Fruit fly (Drosophila melanogaster) whole organism, adult: ENCODE results near the gene ouib.

Experiments
- CG11617 ChIP-seq: fragments of 200-800 bp; sonication (Bioruptor generic); optimal IDR thresholded peaks from 2 replicates; lab custom pipeline; 2017; ENCODE audit warnings: mild to moderate bottlenecking, missing biosample characterization, missing genetic modification reagents, missing genetic modification characterization
- CG14711 ChIP-seq: fragments of 200-800 bp; sonication (Bioruptor generic); optimal IDR thresholded peaks from 2 replicates; lab custom pipeline; 2018; ENCODE audit warnings: missing biosample characterization, mild to moderate bottlenecking, missing genetic modification characterization, moderate library complexity
- CG1620 ChIP-seq: fragments of 200-800 bp; sonication (Bioruptor generic); optimal IDR thresholded peaks from 2 replicates; lab custom pipeline; 2016; ENCODE audit warnings: missing biosample characterization, missing genetic modification characterization
- CG33017 ChIP-seq: fragments of 200-800 bp; sonication (Bioruptor generic); optimal IDR thresholded peaks from 2 replicates; lab custom pipeline; 2018; ENCODE audit warnings: missing biosample characterization, mild to moderate bottlenecking, missing genetic modification characterization, moderate library complexity
- CG5204 ChIP-seq: fragments of 200-800 bp; sonication (Bioruptor generic); optimal IDR thresholded peaks from 2 replicates; lab custom pipeline; 2016; ENCODE audit warnings: missing biosample characterization, missing genetic modification characterization
- CG7101 ChIP-seq: fragments of 200-800 bp; sonication (Bioruptor generic); optimal IDR thresholded peaks from 2 replicates; lab custom pipeline; 2018; ENCODE audit warnings: missing biosample characterization, mild to moderate bottlenecking, missing genetic modification characterization, moderate library complexity
- Hr96 ChIP-seq: fragments of 200-800 bp; sonication (Bioruptor generic); optimal IDR thresholded peaks from 2 replicates; lab custom pipeline; 2016; ENCODE audit warnings: missing biosample characterization, missing genetic modification characterization
- Mnt ChIP-seq: fragments of 200-800 bp; sonication (Bioruptor generic); optimal IDR thresholded peaks from 2 replicates; lab custom pipeline; 2016; ENCODE audit warnings: missing biosample characterization, mild to moderate bottlenecking, missing genetic modification characterization
- bab1 ChIP-seq: fragments of 200-800 bp; sonication (Bioruptor generic); optimal IDR thresholded peaks from 3 replicates; lab custom pipeline; 2019; ENCODE audit warnings: missing biosample characterization, mild to moderate bottlenecking, missing genetic modification characterization, moderate library complexity
- kay ChIP-seq: fragments of 200-800 bp; sonication (Bioruptor generic); peaks from one replicate; lab custom pipeline; 2016; ENCODE audit warnings: missing biosample characterization, missing genetic modification characterization, borderline replicate concordance
- tj ChIP-seq: fragments of 200-800 bp; sonication (Bioruptor generic); optimal IDR thresholded peaks from 3 replicates; lab custom pipeline; 2017; ENCODE audit warnings: missing biosample characterization, mild to moderate bottlenecking, missing genetic modification characterization, moderate library complexity
- toe ChIP-seq: fragments of 200-800 bp; sonication (Bioruptor generic); optimal IDR thresholded peaks from 2 replicates; lab custom pipeline; 2016; ENCODE audit warnings: missing biosample characterization, missing genetic modification characterization

- TF ChIP-seq CG7101 (tag; lab: Kevin White, UChicago) (peak; percentile 22), bab1 (GFP tag; lab: Kevin White, UChicago) (peak; percentile 66), Mnt (GFP tag; lab: Kevin White, UChicago) (peak; percentile 3), tj (GFP tag; lab: Kevin White, UChicago) (no peak), kay (GFP tag; lab: Kevin White, UChicago) (no peak), CG33017 (tag; lab: Kevin White, UChicago) (no peak), CG5204 (GFP tag; lab: Kevin White, UChicago) (no peak), CG14711 (tag; lab: Kevin White, UChicago) (no peak), toe (no peak), Hr96 (GFP tag; lab: Kevin White, UChicago) (peak; percentile 20), CG1620 (no peak), CG11617 (no peak)
Observed at dm6 chr3R:8744198-8744597, 18.9 kb downstream of the ouib start.
